Worm (Caenorhabditis elegans) whole organism, L3 larva: ENCODE measurements around the gene W08A12.2.

ENCODE experiments used
- R02D3.7 ChIP-seq: fragments of 150-350 bp; optimal IDR thresholded peaks from 2 replicates; lab custom pipeline; 2014; ENCODE audit warnings: missing biosample characterization, missing genetic modification characterization
- ZK546.5 ChIP-seq: sonication (generic microtip); optimal IDR thresholded peaks from 2 replicates; lab custom pipeline; 2017; ENCODE audit warnings: missing biosample characterization, missing genetic modification characterization
- aly-2 ChIP-seq: fragments of 150-350 bp; optimal IDR thresholded peaks from 2 replicates; lab custom pipeline; 2014; ENCODE audit warnings: missing biosample characterization, missing genetic modification characterization
- ama-1 ChIP-seq: fragments of 150-350 bp; optimal IDR thresholded peaks from 2 replicates; lab custom pipeline; 2018
- ceh-16 ChIP-seq: sonication (generic microtip); optimal IDR thresholded peaks from 2 replicates; lab custom pipeline; 2017; ENCODE audit warnings: missing biosample characterization, missing genetic modification characterization
- ceh-28 ChIP-seq: fragments of 150-350 bp; optimal IDR thresholded peaks from 2 replicates; lab custom pipeline; 2014; ENCODE audit warnings: missing biosample characterization, missing genetic modification reagents, missing genetic modification characterization
- ceh-82 ChIP-seq: fragments of 150-350 bp; optimal IDR thresholded peaks from 2 replicates; lab custom pipeline; 2014; ENCODE audit warnings: missing biosample characterization, missing genetic modification characterization
- ceh-9 ChIP-seq: sonication (generic microtip); optimal IDR thresholded peaks from 2 replicates; lab custom pipeline; 2018; ENCODE audit warnings: missing biosample characterization, missing genetic modification characterization
- daf-12 ChIP-seq: fragments of 150-350 bp; optimal IDR thresholded peaks from 2 replicates; lab custom pipeline; 2014; ENCODE audit warnings: missing biosample characterization, missing genetic modification reagents, missing genetic modification characterization
- egl-27 ChIP-seq: sonication (generic microtip); optimal IDR thresholded peaks from 4 replicates; lab custom pipeline; 2017; ENCODE audit warnings: missing biosample characterization, missing genetic modification reagents, missing genetic modification characterization
- egl-5 ChIP-seq: fragments of 150-350 bp; optimal IDR thresholded peaks from 2 replicates; lab custom pipeline; 2017; ENCODE audit warnings: missing biosample characterization, missing genetic modification reagents, missing genetic modification characterization, inconsistent platforms
- elt-2 ChIP-seq: sonication (generic microtip); optimal IDR thresholded peaks from 2 replicates; lab custom pipeline; 2016; ENCODE audit warnings: missing genetic modification reagents, mild to moderate bottlenecking, missing genetic modification characterization, missing compliant biosample characterization
- elt-3 ChIP-seq, 3 experiments: fragments of 150-350 bp in 1 of 3; sonication (generic microtip) in 2 of 3; optimal IDR thresholded peaks; 2 replicates in 2 of 3; 4 replicates in 1 of 3; lab custom pipeline; 2014 to 2017; ENCODE audit warnings: missing biosample characterization in 3 of 3, missing genetic modification characterization in 3 of 3
- eor-1 ChIP-seq, 2 experiments: fragments of 150-350 bp; optimal IDR thresholded peaks; 2 replicates each; lab custom pipeline; 2014 to 2018; ENCODE audit warnings: missing biosample characterization in 2 of 2, missing genetic modification characterization in 2 of 2
- fkh-10 ChIP-seq: sonication (generic microtip); optimal IDR thresholded peaks from 2 replicates; lab custom pipeline; 2017; ENCODE audit warnings: missing biosample characterization, missing genetic modification reagents, missing genetic modification characterization
- fkh-2 ChIP-seq: fragments of 150-350 bp; optimal IDR thresholded peaks from 2 replicates; lab custom pipeline; 2014; ENCODE audit warnings: missing biosample characterization, missing genetic modification reagents, missing genetic modification characterization
- hmg-11 ChIP-seq: sonication (generic microtip); optimal IDR thresholded peaks from 2 replicates; lab custom pipeline; 2016; ENCODE audit warnings: missing genetic modification characterization, missing compliant biosample characterization
- jun-1 ChIP-seq: fragments of 150-350 bp; optimal IDR thresholded peaks from 2 replicates; lab custom pipeline; 2014; ENCODE audit warnings: missing biosample characterization, missing genetic modification reagents, missing genetic modification characterization
- lin-15B ChIP-seq: fragments of 150-350 bp; optimal IDR thresholded peaks from 2 replicates; lab custom pipeline; 2014; ENCODE audit warnings: missing biosample characterization, missing genetic modification characterization
- lin-39 ChIP-seq: fragments of 150-350 bp; optimal IDR thresholded peaks from 2 replicates; lab custom pipeline; 2018; ENCODE audit warnings: missing biosample characterization, missing genetic modification reagents, missing genetic modification characterization
- nfya-1 ChIP-seq: sonication (generic microtip); optimal IDR thresholded peaks from 2 replicates; lab custom pipeline; 2017; ENCODE audit warnings: missing genetic modification characterization, mild to moderate bottlenecking, missing compliant biosample characterization, antibody characterized with exemption, moderate library complexity; ENCODE audit not compliant: insufficient read depth
- nhr-11 ChIP-seq: fragments of 150-350 bp; optimal IDR thresholded peaks from 2 replicates; lab custom pipeline; 2014; ENCODE audit warnings: missing biosample characterization, missing genetic modification characterization
- nhr-12 ChIP-seq: fragments of 150-350 bp; optimal IDR thresholded peaks from 2 replicates; lab custom pipeline; 2014; ENCODE audit warnings: missing biosample characterization, missing genetic modification characterization
- nhr-23 ChIP-seq: fragments of 150-350 bp; optimal IDR thresholded peaks from 2 replicates; lab custom pipeline; 2014; ENCODE audit warnings: missing biosample characterization, missing genetic modification reagents, missing genetic modification characterization
- nhr-28 ChIP-seq: fragments of 150-350 bp; optimal IDR thresholded peaks from 2 replicates; lab custom pipeline; 2014; ENCODE audit warnings: missing biosample characterization, missing genetic modification characterization
- nhr-76 ChIP-seq: fragments of 150-350 bp; sonication (generic microtip); optimal IDR thresholded peaks from 5 replicates; lab custom pipeline; 2014; ENCODE audit warnings: missing biosample characterization, missing genetic modification characterization
- nhr-77 ChIP-seq: fragments of 150-350 bp; optimal IDR thresholded peaks from 2 replicates; lab custom pipeline; 2014; ENCODE audit warnings: missing biosample characterization, missing genetic modification characterization
- pha-4 ChIP-seq: fragments of 150-350 bp; optimal IDR thresholded peaks from 2 replicates; lab custom pipeline; 2014; ENCODE audit warnings: missing biosample characterization, missing genetic modification reagents, missing genetic modification characterization
- pqm-1 ChIP-seq: fragments of 150-350 bp; optimal IDR thresholded peaks from 2 replicates; lab custom pipeline; 2017; ENCODE audit warnings: missing biosample characterization, missing genetic modification characterization, inconsistent platforms
- sea-2 ChIP-seq: fragments of 150-350 bp; sonication (generic microtip); optimal IDR thresholded peaks from 4 replicates; lab custom pipeline; 2014; ENCODE audit warnings: missing biosample characterization, missing genetic modification reagents, missing genetic modification characterization
- skn-1 ChIP-seq: fragments of 150-350 bp; optimal IDR thresholded peaks from 2 replicates; lab custom pipeline; 2014; ENCODE audit warnings: missing biosample characterization, missing genetic modification characterization
- zag-1 ChIP-seq: fragments of 150-350 bp; optimal IDR thresholded peaks from 2 replicates; lab custom pipeline; 2014; ENCODE audit warnings: missing biosample characterization, missing genetic modification characterization
- ztf-4 ChIP-seq: fragments of 150-350 bp; optimal IDR thresholded peaks from 2 replicates; lab custom pipeline; 2014; ENCODE audit warnings: missing biosample characterization, missing genetic modification characterization

Gene W08A12.2

DNA sequence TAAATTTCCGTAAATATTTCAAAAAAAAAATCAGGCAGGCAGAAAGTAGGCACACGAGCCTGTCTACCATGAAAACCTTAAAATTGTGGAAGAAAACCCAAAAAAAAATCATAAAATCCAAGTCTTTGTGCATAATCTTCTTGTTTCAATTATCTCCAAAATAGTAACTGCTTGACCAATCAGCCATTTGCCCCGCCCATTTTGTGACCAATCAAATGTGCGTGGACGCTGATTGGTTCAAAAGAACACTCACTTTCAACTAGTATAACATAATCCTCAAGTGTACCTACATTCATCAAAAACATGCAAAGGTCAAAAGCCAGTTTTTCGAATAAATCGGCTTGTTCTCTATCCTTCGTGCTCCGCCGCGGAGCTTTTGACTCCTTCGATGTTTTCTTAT, 7.2 kb downstream of the W08A12.2 start:
- peak; percentile 73 for TF ChIP-seq nfya-1 (tag; lab: Kevin White, UChicago)
- TF ChIP-seq jun-1 (tag; lab: Kevin White, UChicago) = no peak

DNA sequence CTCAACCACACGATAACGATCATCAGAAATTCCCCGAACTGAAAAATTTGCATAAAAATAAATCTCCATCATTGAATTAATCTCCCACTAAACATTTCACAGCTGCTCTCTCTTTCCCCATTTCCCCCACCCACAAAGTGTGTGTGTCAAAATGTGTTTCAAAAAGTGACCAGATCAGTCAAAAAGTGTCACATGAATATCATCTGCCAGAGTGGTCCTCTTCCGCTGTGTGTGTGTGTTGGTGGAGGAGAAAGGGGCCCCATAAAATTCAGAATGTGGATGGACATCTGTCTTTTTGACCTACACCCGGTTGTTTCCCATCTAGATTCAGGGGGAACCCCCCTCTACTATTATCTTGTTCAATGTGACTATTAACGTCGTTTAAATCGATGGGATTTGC, 8.5 kb downstream of the W08A12.2 start:
- TF ChIP-seq ZK546.5 (tag; lab: Kevin White, UChicago) (no peak), egl-5 (peak; percentile 97), jun-1 (tag; lab: Kevin White, UChicago) (no peak), ceh-16 (tag; lab: Kevin White, UChicago) (no peak), daf-12 (tag; lab: Kevin White, UChicago) (no peak), nfya-1 (tag; lab: Kevin White, UChicago) (peak; percentile 29), lin-39 (tag; lab: Kevin White, UChicago) (peak; percentile 38), fkh-10 (GFP tag; lab: Kevin White, UChicago) (no peak)

DNA sequence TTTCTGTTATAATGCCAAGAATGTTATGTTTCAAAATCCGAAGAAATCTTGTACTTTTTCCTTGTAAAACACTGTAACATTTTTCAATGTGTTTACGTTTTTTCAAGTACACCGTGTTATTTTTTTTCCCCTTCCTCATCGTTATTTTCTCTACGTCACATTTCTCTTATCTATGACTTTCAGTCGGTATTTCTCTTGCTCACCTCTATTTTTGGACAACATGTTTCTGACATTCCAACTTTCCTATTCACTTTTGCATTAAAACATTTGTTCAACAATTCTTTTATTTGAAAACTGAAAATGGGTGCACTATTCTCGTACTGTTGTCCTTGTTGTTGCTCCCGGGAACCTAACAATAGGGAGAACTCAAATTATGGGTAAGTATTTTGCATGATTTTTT, 12.6 kb downstream of the W08A12.2 start, which contains the start of gene pals-33:
pals-33 (plus strand) TSS at position 301 of the 400 bp plus-strand sequence.
- TF ChIP-seq nhr-76 (tag; lab: Kevin White, UChicago) = no peak
- TF ChIP-seq lin-15B (tag; lab: Kevin White, UChicago) = no peak
- TF ChIP-seq ztf-4 = no peak
- no peak for TF ChIP-seq pqm-1
- no peak for TF ChIP-seq nhr-77 (tag; lab: Kevin White, UChicago)
- no peak for TF ChIP-seq hmg-11 (tag; lab: Kevin White, UChicago)
- TF ChIP-seq skn-1 = no peak

DNA sequence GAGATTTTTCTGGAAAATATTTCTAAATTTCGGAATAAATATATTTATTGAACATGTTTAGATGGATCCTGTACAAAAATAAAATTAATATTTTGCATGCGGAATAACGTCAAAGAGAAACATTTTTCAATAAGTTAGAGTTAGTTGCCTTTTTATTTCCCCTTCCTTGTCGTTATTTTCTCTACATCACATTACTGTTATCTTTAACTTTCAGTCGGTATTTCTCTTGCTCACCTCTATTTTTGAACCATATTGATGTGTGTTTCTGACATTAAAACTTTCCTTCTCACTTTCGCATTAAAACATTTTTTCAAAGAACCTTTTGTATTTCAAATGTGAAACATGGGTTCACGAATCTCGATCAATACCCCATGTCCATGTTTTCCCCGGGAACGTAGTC, 15.2 kb downstream of the W08A12.2 start, which contains the start of gene Y39H10B.3:
Y39H10B.3 (plus strand) TSS at position 301 of the 400 bp plus-strand sequence.
- no peak for TF ChIP-seq lin-15B (tag; lab: Kevin White, UChicago)
- TF ChIP-seq fkh-2 (tag; lab: Kevin White, UChicago) = no peak
- TF ChIP-seq eor-1 (tag; optimal IDR thresholded peaks at IDR 0.05; lab: Kevin White, UChicago) = no peak
- no peak for TF ChIP-seq jun-1 (tag; lab: Kevin White, UChicago)
- TF ChIP-seq ama-1 (lab: Kevin White, UChicago) = no peak
- TF ChIP-seq sea-2 (GFP tag; lab: Kevin White, UChicago) = no peak
- no peak for TF ChIP-seq R02D3.7 (tag; lab: Kevin White, UChicago)
- TF ChIP-seq nhr-28 (tag; lab: Kevin White, UChicago) = no peak
- no peak for TF ChIP-seq nhr-23 (tag; lab: Kevin White, UChicago)
- no peak for TF ChIP-seq elt-2 (tag; lab: Kevin White, UChicago)
- no peak for TF ChIP-seq ZK546.5 (tag; lab: Kevin White, UChicago)
- no peak for TF ChIP-seq aly-2 (tag; lab: Kevin White, UChicago)
- no peak for TF ChIP-seq pha-4 (tag; lab: Kevin White, UChicago)
- no peak for TF ChIP-seq egl-27 (tag; lab: Kevin White, UChicago)

DNA sequence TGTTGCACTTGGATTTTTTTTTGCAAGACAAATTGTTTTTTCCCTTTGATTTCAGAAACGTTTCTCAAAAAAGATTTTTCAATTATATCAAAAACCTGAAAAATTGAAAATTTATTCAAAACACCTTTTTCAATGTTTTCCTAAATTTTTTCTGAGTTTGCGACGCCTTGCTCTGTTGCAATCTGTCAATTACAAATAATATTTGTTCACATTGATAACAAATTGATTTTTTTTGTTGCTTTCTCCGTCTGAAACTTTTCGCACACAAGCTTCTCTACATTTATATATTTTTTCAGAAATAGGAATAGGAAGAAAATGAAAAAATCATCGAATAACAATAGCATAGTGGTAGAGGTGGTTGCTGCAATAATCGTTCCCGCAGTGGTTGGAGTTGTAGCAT, 17.2 kb downstream of the W08A12.2 start, which contains the start of gene Y39H10B.2:
Y39H10B.2 (plus strand) TSS at position 301 of the 400 bp plus-strand sequence.
- TF ChIP-seq ceh-82 (tag; lab: Kevin White, UChicago) = no peak
- no peak for TF ChIP-seq elt-3 (tag; optimal IDR thresholded peaks at IDR 0.05; lab: Kevin White, UChicago)
- TF ChIP-seq ceh-9 (tag; lab: Kevin White, UChicago) = no peak
- no peak for TF ChIP-seq nhr-77 (tag; lab: Kevin White, UChicago)
- no peak for TF ChIP-seq skn-1
- TF ChIP-seq nhr-12 (tag; lab: Kevin White, UChicago) = no peak
- TF ChIP-seq ztf-4 = no peak
- no peak for TF ChIP-seq lin-39 (tag; lab: Kevin White, UChicago)
- TF ChIP-seq R02D3.7 (tag; lab: Kevin White, UChicago) = no peak
- no peak for TF ChIP-seq fkh-2 (tag; lab: Kevin White, UChicago)
- TF ChIP-seq sea-2 (GFP tag; lab: Kevin White, UChicago) = no peak
- TF ChIP-seq nhr-11 = no peak
- no peak for TF ChIP-seq hmg-11 (tag; lab: Kevin White, UChicago)
- TF ChIP-seq zag-1 (tag; lab: Kevin White, UChicago) = no peak
- no peak for TF ChIP-seq ceh-28
